Fruit fly (Drosophila melanogaster) whole organism, wandering third instar larva: ENCODE results near the gene CG12541.

Experiments
- HLH106 ChIP-seq: fragments of 200-800 bp; optimal IDR thresholded peaks from 3 replicates; lab custom pipeline; 2019; ENCODE audit warnings: missing biosample characterization, mild to moderate bottlenecking, missing genetic modification characterization, moderate library complexity
- Hr78 ChIP-seq: fragments of >200 bp; optimal IDR thresholded peaks from 2 replicates; lab custom pipeline; 2017; ENCODE audit warnings: missing biosample characterization, missing genetic modification characterization
- Myc ChIP-seq: fragments of >200 bp; optimal IDR thresholded peaks from 2 replicates; lab custom pipeline; 2017
- OdsH ChIP-seq: fragments of 200-800 bp; sonication (Bioruptor generic); optimal IDR thresholded peaks from 2 replicates; lab custom pipeline; 2016; ENCODE audit warnings: missing biosample characterization, mild to moderate bottlenecking, missing genetic modification characterization
- brk ChIP-seq: fragments of 200-800 bp; sonication (Bioruptor generic); optimal IDR thresholded peaks from 2 replicates; lab custom pipeline; 2016; ENCODE audit warnings: missing biosample characterization, mild to moderate bottlenecking, missing genetic modification characterization
- ey ChIP-seq: fragments of 200-800 bp; sonication (Bioruptor generic); optimal IDR thresholded peaks from 2 replicates; lab custom pipeline; 2016; ENCODE audit warnings: missing biosample characterization, missing genetic modification characterization
- h ChIP-seq: fragments of 200-800 bp; sonication (Bioruptor generic); optimal IDR thresholded peaks from 3 replicates; lab custom pipeline; 2016; ENCODE audit warnings: missing biosample characterization, mild to moderate bottlenecking, missing genetic modification characterization
- psq ChIP-seq: fragments of 200-800 bp; sonication (Bioruptor generic); optimal IDR thresholded peaks from 3 replicates; lab custom pipeline; 2017; ENCODE audit warnings: missing biosample characterization, mild to moderate bottlenecking, missing genetic modification characterization, moderate library complexity
- tai ChIP-seq: sonication (Bioruptor generic); optimal IDR thresholded peaks from 2 replicates; lab custom pipeline; 2016; ENCODE audit warnings: missing biosample characterization, missing genetic modification characterization

dm6 chrX:7082407-7082806, 16.6 kb upstream of the CG12541 start:
- TF ChIP-seq psq (GFP tag; lab: Kevin White, UChicago) (no peak), Myc (no peak), OdsH (no peak), Hr78 (GFP tag; lab: Kevin White, UChicago) (no peak), tai (GFP tag; lab: Kevin White, UChicago) (no peak), ey (no peak), h (GFP tag; lab: Kevin White, UChicago) (no peak), HLH106 (tag; lab: Kevin White, UChicago) (no peak), brk (no peak)
